Worm (Caenorhabditis elegans): ENCODE results near the gene R08F11.4.

DNA sequence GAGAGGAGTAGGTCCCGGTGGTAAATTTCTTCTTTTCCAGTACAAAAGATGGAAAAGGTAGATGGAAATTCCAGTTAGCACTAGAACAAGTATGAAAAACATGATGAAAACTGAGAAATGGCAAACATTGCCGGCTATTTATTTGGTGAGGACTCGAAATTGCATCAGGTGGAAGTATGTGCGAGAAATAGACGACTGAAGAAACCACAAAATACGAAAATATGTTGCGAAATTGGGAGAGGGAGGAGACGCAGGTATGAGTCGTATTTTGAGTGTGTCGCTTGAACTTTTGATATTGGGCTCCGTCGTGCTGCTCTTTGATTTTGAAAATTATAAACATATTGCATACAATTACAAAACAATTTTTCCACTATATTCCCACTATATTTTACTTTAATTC is 2.0 kb downstream of the R08F11.4 start, which contains the start of gene cyp-33C8:
- TF ChIP-seq him-1 (tag; optimal IDR thresholded peaks at IDR 0.05) = no peak
- no peak for TF ChIP-seq dao-5 (tag; optimal IDR thresholded peaks at IDR 0.05)
- TF ChIP-seq W03F9.2 (tag; optimal IDR thresholded peaks at IDR 0.05) = no peak

All from whole organism, L4/young adult.